Worm (Caenorhabditis elegans) whole organism, young adult: ENCODE data around the gene F01D5.10.

Source experiments
- B0019.2 ChIP-seq: fragments of 200-800 bp; sonication (Bioruptor generic); conservative IDR thresholded peaks from 2 replicates; pipeline ENCODE4 v1.3.6; 2022; ENCODE audit warnings: missing genetic modification reagents, missing genetic modification characterization, missing compliant biosample characterization
- C17E4.6 ChIP-seq: fragments of 200-800 bp; sonication (Bioruptor generic); IDR thresholded peaks from 2 replicates; pipeline ENCODE4 v1.3.6; 2022; ENCODE audit warnings: missing genetic modification reagents, missing genetic modification characterization, missing compliant biosample characterization
- D2030.7 ChIP-seq: fragments of 200-800 bp; sonication (Bioruptor generic); IDR thresholded peaks from 2 replicates; pipeline ENCODE4 v1.3.6; 2022; ENCODE audit warnings: missing genetic modification reagents, missing genetic modification characterization, missing compliant biosample characterization
- F37B4.10 ChIP-seq: fragments of 200-800 bp; sonication (Bioruptor generic); IDR thresholded peaks from 2 replicates; pipeline ENCODE4 v1.3.6; 2022; ENCODE audit warnings: missing genetic modification characterization, missing compliant biosample characterization
- F39B2.1 ChIP-seq: fragments of 200-800 bp; sonication (Bioruptor generic); IDR thresholded peaks from 2 replicates; pipeline ENCODE4 v1.3.6; 2022; ENCODE audit warnings: missing genetic modification reagents, missing genetic modification characterization, missing compliant biosample characterization
- F57A8.1 ChIP-seq: fragments of 200-800 bp; sonication (Bioruptor generic); optimal IDR thresholded peaks from 2 replicates; lab custom pipeline; 2018; ENCODE audit warnings: mild to moderate bottlenecking, missing genetic modification characterization, moderate library complexity, missing compliant biosample characterization
- K12H6.12 ChIP-seq: fragments of 200-800 bp; sonication (Bioruptor generic); optimal IDR thresholded peaks from 2 replicates; lab custom pipeline; 2018; ENCODE audit warnings: mild to moderate bottlenecking, missing genetic modification characterization, missing compliant biosample characterization
- T07F8.4 ChIP-seq: sonication (generic microtip); optimal IDR thresholded peaks from 2 replicates; lab custom pipeline; 2016; ENCODE audit warnings: mild to moderate bottlenecking, missing genetic modification characterization, moderate library complexity, missing compliant biosample characterization
- T26A5.8 ChIP-seq: sonication (generic microtip); optimal IDR thresholded peaks from 2 replicates; lab custom pipeline; 2016; ENCODE audit warnings: missing genetic modification characterization, missing compliant biosample characterization
- Y53G8AR.9 ChIP-seq: fragments of 200-800 bp; sonication (Bioruptor generic); conservative IDR thresholded peaks from 2 replicates; pipeline ENCODE4 v1.3.6; 2022; ENCODE audit warnings: missing genetic modification reagents, missing genetic modification characterization, missing compliant biosample characterization
- Y67H2A.10 ChIP-seq: fragments of 200-800 bp; sonication (Bioruptor generic); conservative IDR thresholded peaks from 2 replicates; pipeline ENCODE4 v1.3.6; 2022; ENCODE audit warnings: missing genetic modification reagents, missing genetic modification characterization, missing compliant biosample characterization
- akir-1 ChIP-seq: fragments of 200-800 bp; sonication (Bioruptor generic); optimal IDR thresholded peaks from 2 replicates; lab custom pipeline; 2018; ENCODE audit warnings: mild to moderate bottlenecking, missing genetic modification characterization, moderate library complexity, missing compliant biosample characterization
- aptf-3 ChIP-seq: fragments of 200-800 bp; sonication (Bioruptor generic); IDR thresholded peaks from 2 replicates; pipeline ENCODE4 v1.3.6; 2022; ENCODE audit warnings: missing genetic modification characterization, missing compliant biosample characterization
- atf-7 ChIP-seq: sonication (generic microtip); optimal IDR thresholded peaks from 2 replicates; lab custom pipeline; 2017; ENCODE audit warnings: mild to moderate bottlenecking, missing genetic modification characterization, missing compliant biosample characterization
- athp-1 ChIP-seq: sonication (generic microtip); optimal IDR thresholded peaks from 2 replicates; lab custom pipeline; 2017; ENCODE audit warnings: mild to moderate bottlenecking, missing genetic modification characterization, missing compliant biosample characterization
- attf-3 ChIP-seq: fragments of 200-800 bp; sonication (Bioruptor generic); conservative IDR thresholded peaks from 2 replicates; pipeline ENCODE4 v1.3.6; 2022; ENCODE audit warnings: missing genetic modification reagents, missing genetic modification characterization, missing compliant biosample characterization
- attf-5 ChIP-seq: fragments of 200-800 bp; sonication (Bioruptor generic); optimal IDR thresholded peaks from 2 replicates; lab custom pipeline; 2018; ENCODE audit warnings: mild to moderate bottlenecking, missing genetic modification characterization, missing compliant biosample characterization
- bed-1 ChIP-seq: fragments of 200-800 bp; sonication (Bioruptor generic); IDR thresholded peaks from 2 replicates; pipeline ENCODE4 v1.3.6; 2022; ENCODE audit warnings: missing genetic modification reagents, missing genetic modification characterization, missing compliant biosample characterization
- ccch-3 ChIP-seq: fragments of 200-800 bp; sonication (Bioruptor generic); optimal IDR thresholded peaks from 2 replicates; lab custom pipeline; 2018; ENCODE audit warnings: mild to moderate bottlenecking, missing genetic modification characterization, missing compliant biosample characterization
- ceh-100 ChIP-seq: fragments of 200-800 bp; sonication (Bioruptor generic); IDR thresholded peaks from 2 replicates; pipeline ENCODE4 v1.3.6; 2022; ENCODE audit warnings: missing genetic modification reagents, missing genetic modification characterization, missing compliant biosample characterization
- ceh-27 ChIP-seq: fragments of 200-800 bp; sonication (Bioruptor generic); optimal IDR thresholded peaks from 2 replicates; lab custom pipeline; 2018; ENCODE audit warnings: mild to moderate bottlenecking, missing genetic modification characterization, moderate library complexity, missing compliant biosample characterization
- dox-1 ChIP-seq: fragments of 200-800 bp; sonication (Bioruptor generic); IDR thresholded peaks from 2 replicates; pipeline ENCODE4 v1.3.6; 2022; ENCODE audit warnings: missing genetic modification reagents, missing genetic modification characterization, missing compliant biosample characterization
- egl-18 ChIP-seq: fragments of 200-800 bp; sonication (Bioruptor generic); IDR thresholded peaks from 2 replicates; pipeline ENCODE4 v1.3.6; 2022; ENCODE audit warnings: missing genetic modification reagents, missing genetic modification characterization, missing compliant biosample characterization
- egrh-3 ChIP-seq: fragments of 200-800 bp; sonication (Bioruptor generic); IDR thresholded peaks from 2 replicates; pipeline ENCODE4 v1.3.6; 2022; ENCODE audit warnings: missing genetic modification reagents, missing genetic modification characterization, missing compliant biosample characterization
- ekl-4 ChIP-seq: fragments of 200-800 bp; sonication (Bioruptor generic); IDR thresholded peaks from 2 replicates; pipeline ENCODE4 v1.3.6; 2022; ENCODE audit warnings: missing genetic modification reagents, missing genetic modification characterization, missing compliant biosample characterization
- gei-17 ChIP-seq: fragments of 200-800 bp; sonication (Bioruptor generic); optimal IDR thresholded peaks from 2 replicates; lab custom pipeline; 2018; ENCODE audit warnings: mild to moderate bottlenecking, missing genetic modification characterization, missing compliant biosample characterization
- him-1 ChIP-seq: sonication (generic microtip); optimal IDR thresholded peaks from 2 replicates; lab custom pipeline; 2016; ENCODE audit warnings: missing genotype, missing genetic modification reagents, missing genetic modification characterization, missing compliant biosample characterization
- hsf-1 ChIP-seq: fragments of 200-800 bp; sonication (Bioruptor generic); IDR thresholded peaks from 2 replicates; pipeline ENCODE4 v1.3.6; 2022; ENCODE audit warnings: missing genetic modification reagents, missing genetic modification characterization, missing compliant biosample characterization
- let-526 ChIP-seq: fragments of 200-800 bp; sonication (Bioruptor generic); IDR thresholded peaks from 2 replicates; pipeline ENCODE4 v1.3.6; 2022; ENCODE audit warnings: missing genetic modification reagents, missing genetic modification characterization, missing compliant biosample characterization
- lin-26 ChIP-seq: fragments of 200-800 bp; sonication (Bioruptor generic); IDR thresholded peaks from 2 replicates; pipeline ENCODE4 v1.3.6; 2022; ENCODE audit warnings: missing genetic modification reagents, missing genetic modification characterization, missing compliant biosample characterization
- lin-40 ChIP-seq: sonication (generic microtip); optimal IDR thresholded peaks from 2 replicates; lab custom pipeline; 2016; ENCODE audit warnings: missing genetic modification characterization, mild to moderate bottlenecking, missing compliant biosample characterization, missing genotype, missing genetic modification reagents
- lin-54 ChIP-seq: fragments of 200-800 bp; sonication (Bioruptor generic); optimal IDR thresholded peaks from 2 replicates; lab custom pipeline; 2018; ENCODE audit warnings: mild to moderate bottlenecking, missing genetic modification characterization, missing compliant biosample characterization
- lir-1 ChIP-seq: fragments of 200-800 bp; sonication (Bioruptor generic); conservative IDR thresholded peaks from 2 replicates; pipeline ENCODE4 v1.3.6; 2022; ENCODE audit warnings: missing genetic modification reagents, missing genetic modification characterization, missing compliant biosample characterization
- lsl-1 ChIP-seq: fragments of 200-800 bp; sonication (Bioruptor generic); optimal IDR thresholded peaks from 2 replicates; lab custom pipeline; 2018; ENCODE audit warnings: mild to moderate bottlenecking, missing genetic modification characterization, moderate library complexity, missing compliant biosample characterization
- lsy-27 ChIP-seq: sonication (generic microtip); optimal IDR thresholded peaks from 2 replicates; lab custom pipeline; 2017; ENCODE audit warnings: missing genetic modification characterization, mild to moderate bottlenecking, missing compliant biosample characterization, antibody characterized with exemption, missing genotype, borderline replicate concordance; ENCODE audit not compliant: insufficient read depth
- madf-3 ChIP-seq: fragments of 200-800 bp; sonication (Bioruptor generic); IDR thresholded peaks from 2 replicates; pipeline ENCODE4 v1.3.6; 2022; ENCODE audit warnings: missing genetic modification reagents, missing genetic modification characterization, missing compliant biosample characterization
- mxl-1 ChIP-seq: sonication (generic microtip); optimal IDR thresholded peaks from 2 replicates; lab custom pipeline; 2016; ENCODE audit warnings: missing genetic modification characterization, missing compliant biosample characterization
- nfyb-1 ChIP-seq: fragments of 200-800 bp; sonication (Bioruptor generic); IDR thresholded peaks from 2 replicates; pipeline ENCODE4 v1.3.6; 2022; ENCODE audit warnings: missing genetic modification reagents, missing genetic modification characterization, missing compliant biosample characterization
- nhr-179 ChIP-seq: sonication (generic microtip); optimal IDR thresholded peaks from 2 replicates; lab custom pipeline; 2016; ENCODE audit warnings: mild to moderate bottlenecking, missing genetic modification characterization, missing compliant biosample characterization
- nhr-80 ChIP-seq: sonication (generic microtip); optimal IDR thresholded peaks from 2 replicates; lab custom pipeline; 2016; ENCODE audit warnings: missing genetic modification characterization, missing compliant biosample characterization
- nhr-90 ChIP-seq: sonication (generic microtip); optimal IDR thresholded peaks from 2 replicates; lab custom pipeline; 2016; ENCODE audit warnings: missing genotype, mild to moderate bottlenecking, missing genetic modification characterization, missing compliant biosample characterization
- repo-1 ChIP-seq: sonication (generic microtip); optimal IDR thresholded peaks from 2 replicates; lab custom pipeline; 2017; ENCODE audit warnings: mild to moderate bottlenecking, missing genetic modification characterization, missing compliant biosample characterization
- snpc-1.1 ChIP-seq: sonication (generic microtip); optimal IDR thresholded peaks from 2 replicates; lab custom pipeline; 2017; ENCODE audit warnings: missing genetic modification characterization, mild to moderate bottlenecking, missing compliant biosample characterization, antibody characterized with exemption, moderate library complexity, missing genotype, missing genetic modification reagents; ENCODE audit not compliant: insufficient read depth
- snpc-1.3 ChIP-seq: sonication (generic microtip); optimal IDR thresholded peaks from 2 replicates; lab custom pipeline; 2017; ENCODE audit warnings: missing genetic modification characterization, mild to moderate bottlenecking, missing compliant biosample characterization, antibody characterized with exemption, moderate library complexity, missing genotype, missing genetic modification reagents; ENCODE audit not compliant: insufficient read depth
- snpc-4 ChIP-seq, 5 experiments: fragments of 150-350 bp in 1 of 5; sonication (generic microtip) in 4 of 5; optimal IDR thresholded peaks; 2 replicates each; lab custom pipeline; 2014 to 2018; ENCODE audit warnings: missing genetic modification characterization in 5 of 5, missing biosample characterization in 3 of 5, antibody characterized with exemption in 2 of 5, mild to moderate bottlenecking in 2 of 5, missing compliant biosample characterization in 2 of 5, missing genotype in 2 of 5, moderate library complexity in 2 of 5, missing genetic modification reagents in 1 of 5
- sptf-2 ChIP-seq: fragments of 200-800 bp; sonication (Bioruptor generic); optimal IDR thresholded peaks from 2 replicates; lab custom pipeline; 2018; ENCODE audit warnings: mild to moderate bottlenecking, missing genetic modification characterization, missing compliant biosample characterization
- ztf-18 ChIP-seq: sonication (generic microtip); optimal IDR thresholded peaks from 2 replicates; lab custom pipeline; 2016; ENCODE audit warnings: missing genotype, mild to moderate bottlenecking, missing genetic modification characterization, missing compliant biosample characterization

Gene F01D5.10

ce11 chrII:14018887-14019286 is 2.2 kb downstream of the F01D5.10 start:
- TF ChIP-seq egrh-3 (no peak), F39B2.1 (no peak), lsy-27 (tag; lab: Kevin White, UChicago) (no peak), D2030.7 (GFP tag; lab: Robert Waterston, UW) (no peak), Y53G8AR.9 (no peak), hsf-1 (no peak)

DNA sequence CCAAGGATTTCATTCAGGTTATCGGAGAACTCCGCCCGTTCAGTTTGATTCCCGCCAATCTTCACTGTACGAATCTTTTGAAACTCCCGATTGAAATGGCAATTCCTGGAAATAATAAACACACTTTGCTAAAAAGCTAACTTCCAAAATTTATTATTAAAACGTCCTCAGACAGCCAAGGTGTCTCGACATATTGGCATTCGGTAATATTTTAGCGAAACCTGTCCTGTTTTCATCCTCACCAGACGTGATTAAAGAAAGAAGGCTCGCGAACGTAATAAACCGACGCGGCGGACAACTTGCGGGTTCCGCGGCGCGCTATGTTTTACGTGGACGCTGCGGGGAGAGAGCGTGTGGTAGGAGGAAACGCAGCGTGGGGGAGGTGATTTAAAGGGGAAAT is 2.9 kb downstream of the F01D5.10 start:
- TF ChIP-seq T26A5.8 (tag; lab: Kevin White, UChicago) (peak; percentile 78), nfyb-1 (peak; percentile 93), attf-5 (GFP tag; lab: Kevin White, UChicago) (peak; percentile 12), him-1 (tag; lab: Kevin White, UChicago) (peak; percentile 97), attf-3 (GFP tag; lab: Robert Waterston, UW) (no peak), snpc-1.3 (tag; lab: Kevin White, UChicago) (peak; percentile 97), Y67H2A.10 (GFP tag; lab: Robert Waterston, UW) (no peak), lin-40 (peak; percentile 89), nhr-90 (tag; lab: Kevin White, UChicago) (no peak), athp-1 (tag; lab: Kevin White, UChicago) (peak; percentile 64), mxl-1 (tag; lab: Kevin White, UChicago) (no peak), lir-1 (GFP tag; lab: Robert Waterston, UW) (no peak), ceh-27 (GFP tag; lab: Kevin White, UChicago) (peak; percentile 39), madf-3 (GFP tag; lab: Robert Waterston, UW) (peak; percentile 37; the same call in 1 of the 2 replicates), sptf-2 (GFP tag; lab: Kevin White, UChicago) (peak; percentile 46), lsl-1 (GFP tag; lab: Kevin White, UChicago) (peak; percentile 80), ztf-18 (peak; percentile 74), lin-54 (GFP tag; lab: Kevin White, UChicago) (peak; percentile 85), F37B4.10 (no peak), bed-1 (GFP tag; lab: Robert Waterston, UW) (no peak), ccch-3 (GFP tag; lab: Kevin White, UChicago) (no peak), ekl-4 (peak; percentile 87), nhr-80 (tag; lab: Kevin White, UChicago) (peak; percentile 27), aptf-3 (no peak), nhr-179 (tag; lab: Kevin White, UChicago) (peak; percentile 73), F57A8.1 (GFP tag; lab: Kevin White, UChicago) (no peak), snpc-1.1 (tag; lab: Kevin White, UChicago) (peak; percentile 99), egl-18 (GFP tag; lab: Robert Waterston, UW) (no peak), repo-1 (tag; lab: Kevin White, UChicago) (peak; percentile 95), gei-17 (peak; percentile 81), ceh-100 (GFP tag; lab: Robert Waterston, UW) (peak; percentile 80), dox-1 (GFP tag; lab: Robert Waterston, UW) (peak; percentile 95), atf-7 (tag; lab: Kevin White, UChicago) (peak; percentile 78), snpc-4 (GFP tag; optimal IDR thresholded peaks at IDR 0.05; lab: Kevin White, UChicago) (peak; percentile 99), snpc-4 (tag; optimal IDR thresholded peaks at IDR 0.05; lab: Kevin White, UChicago) (peak; percentile 99 to 100 (median 100)), T07F8.4 (tag; lab: Kevin White, UChicago) (peak; percentile 39), lin-26 (peak; percentile 74), B0019.2 (GFP tag; lab: Robert Waterston, UW) (no peak), C17E4.6 (GFP tag; lab: Robert Waterston, UW) (peak; percentile 74; the same call in 1 of the 2 replicates), K12H6.12 (tag; lab: Kevin White, UChicago) (peak; percentile 31), let-526 (GFP tag; lab: Robert Waterston, UW) (no peak), akir-1 (GFP tag; lab: Kevin White, UChicago) (peak; percentile 52)
